Worm (Caenorhabditis elegans): ENCODE measurements around the gene kcc-2.

- no peak for TF ChIP-seq nhr-19 (GFP tag; conservative IDR thresholded peaks at IDR 0.05)
- TF ChIP-seq nhr-85 (tag): no peak
- TF ChIP-seq fos-1 (tag; optimal IDR thresholded peaks at IDR 0.05): no peak
- TF ChIP-seq skn-1 (tag; optimal IDR thresholded peaks at IDR 0.05): no peak
- TF ChIP-seq ceh-63 (GFP tag; optimal IDR thresholded peaks at IDR 0.05): no peak
- TF ChIP-seq aly-2 (tag; optimal IDR thresholded peaks at IDR 0.05): no peak
- no peak for TF ChIP-seq nhr-77 (tag; optimal IDR thresholded peaks at IDR 0.05)
These were observed 5.7 kb upstream of the kcc-2 start for ce11 chrIV:6035113-6035512.

All from whole organism, L1 larva.